Fruit fly (Drosophila melanogaster) whole organism, embryonic: ENCODE measurements around the gene CG3184.
A peak's percentile ranks its signal among the peaks of the same experiment; 100 is the strongest.

Experiments used
- CG10147 ChIP-seq: fragments of 200-800 bp; sonication (Bioruptor generic); optimal IDR thresholded peaks from 2 replicates; lab custom pipeline; 2019; ENCODE audit warnings: missing biosample characterization, mild to moderate bottlenecking, missing genetic modification characterization, moderate library complexity
- CG10366 ChIP-seq: fragments of 200-800 bp; sonication (Bioruptor generic); IDR thresholded peaks from 2 replicates; pipeline ENCODE4 v1.3.6; 2022; ENCODE audit warnings: missing biosample characterization, missing genetic modification characterization
- CG11093 ChIP-seq: fragments of 200-800 bp; sonication (Bioruptor generic); IDR thresholded peaks from 3 replicates; pipeline ENCODE4 v1.3.6; 2022; ENCODE audit warnings: missing biosample characterization, missing genetic modification characterization
- CG12071 ChIP-seq: fragments of 200-800 bp; sonication (Bioruptor generic); optimal IDR thresholded peaks from 3 replicates; lab custom pipeline; 2018; ENCODE audit warnings: missing biosample characterization, mild to moderate bottlenecking, missing genetic modification characterization
- CG12104 ChIP-seq: fragments of 200-800 bp; sonication (Bioruptor generic); optimal IDR thresholded peaks from 3 replicates; lab custom pipeline; 2016; ENCODE audit warnings: missing biosample characterization, missing genetic modification characterization
- CG1529 ChIP-seq: fragments of 200-800 bp; sonication (Bioruptor generic); optimal IDR thresholded peaks from 3 replicates; lab custom pipeline; 2018; ENCODE audit warnings: missing biosample characterization, missing genetic modification characterization
- CG15479 ChIP-seq: fragments of 200-800 bp; sonication (Bioruptor generic); optimal IDR thresholded peaks from 3 replicates; lab custom pipeline; 2019; ENCODE audit warnings: missing biosample characterization, mild to moderate bottlenecking, missing genetic modification characterization, moderate library complexity
- CG1602 ChIP-seq: fragments of 200-800 bp; sonication (Bioruptor generic); optimal IDR thresholded peaks from 3 replicates; lab custom pipeline; 2016; ENCODE audit warnings: missing biosample characterization, missing genetic modification characterization
- CG16815 ChIP-seq: fragments of 200-800 bp; sonication (Bioruptor generic); optimal IDR thresholded peaks from 3 replicates; lab custom pipeline; 2017; ENCODE audit warnings: missing biosample characterization, mild to moderate bottlenecking, missing genetic modification characterization
- CG1792 ChIP-seq: fragments of 200-800 bp; sonication (Bioruptor generic); optimal IDR thresholded peaks from 2 replicates; lab custom pipeline; 2016; ENCODE audit warnings: missing biosample characterization, missing genetic modification characterization
- CG18764 ChIP-seq: fragments of 200-800 bp; sonication (Bioruptor generic); optimal IDR thresholded peaks from 3 replicates; lab custom pipeline; 2016; ENCODE audit warnings: missing biosample characterization, missing genetic modification characterization
- CG2202 ChIP-seq: fragments of 200-800 bp; sonication (Bioruptor generic); optimal IDR thresholded peaks from 2 replicates; lab custom pipeline; 2018; ENCODE audit warnings: missing biosample characterization, mild to moderate bottlenecking, missing genetic modification characterization
- CG4282 ChIP-seq: fragments of 200-800 bp; sonication (Bioruptor generic); optimal IDR thresholded peaks from 2 replicates; lab custom pipeline; 2016; ENCODE audit warnings: missing biosample characterization, missing genetic modification characterization
- CG4820 ChIP-seq: fragments of 200-800 bp; sonication (Bioruptor generic); optimal IDR thresholded peaks from 3 replicates; lab custom pipeline; 2016; ENCODE audit warnings: missing biosample characterization, missing genetic modification characterization
- CG7839 ChIP-seq: fragments of 200-800 bp; sonication (Bioruptor generic); optimal IDR thresholded peaks from 3 replicates; lab custom pipeline; 2018; ENCODE audit warnings: missing biosample characterization, mild to moderate bottlenecking, missing genetic modification characterization, moderate library complexity
- CG8089 ChIP-seq: fragments of 200-800 bp; sonication (Bioruptor generic); optimal IDR thresholded peaks from 3 replicates; lab custom pipeline; 2016; ENCODE audit warnings: missing biosample characterization, missing genetic modification characterization
- CG8924 ChIP-seq: fragments of 200-800 bp; optimal IDR thresholded peaks from 3 replicates; lab custom pipeline; 2019; ENCODE audit warnings: missing biosample characterization, mild to moderate bottlenecking, missing genetic modification characterization, moderate library complexity
- CTCF ChIP-seq: fragments of 200-800 bp; sonication (Bioruptor generic); optimal IDR thresholded peaks from 2 replicates; lab custom pipeline; 2017; ENCODE audit warnings: missing biosample characterization, mild to moderate bottlenecking, missing genetic modification characterization, moderate library complexity
- Fer1 ChIP-seq: fragments of 200-800 bp; sonication (Bioruptor generic); optimal IDR thresholded peaks from 2 replicates; lab custom pipeline; 2017; ENCODE audit warnings: missing biosample characterization, mild to moderate bottlenecking, missing genetic modification characterization
- Fer3 ChIP-seq: fragments of 200-800 bp; sonication (Bioruptor generic); optimal IDR thresholded peaks from 2 replicates; lab custom pipeline; 2018; ENCODE audit warnings: missing biosample characterization, mild to moderate bottlenecking, missing genetic modification characterization, moderate library complexity
- Gug ChIP-seq: fragments of 200-800 bp; sonication (Bioruptor generic); IDR thresholded peaks from 4 replicates; pipeline ENCODE4 v1.3.6; 2022; ENCODE audit warnings: missing biosample characterization, missing genetic modification characterization
- Hey ChIP-seq: fragments of 200-800 bp; sonication (Bioruptor generic); optimal IDR thresholded peaks from 3 replicates; lab custom pipeline; 2018; ENCODE audit warnings: missing biosample characterization, mild to moderate bottlenecking, missing genetic modification characterization
- Oaz ChIP-seq: fragments of 200-800 bp; sonication (Bioruptor generic); IDR thresholded peaks from 2 replicates; pipeline ENCODE4 v1.3.6; 2022; ENCODE audit warnings: missing biosample characterization, missing genetic modification characterization
- Xrp1 ChIP-seq: fragments of 200-800 bp; sonication (Bioruptor generic); IDR thresholded peaks from 2 replicates; pipeline ENCODE4 v1.3.6; 2022; ENCODE audit warnings: missing biosample characterization, missing genetic modification characterization
- abd-A ChIP-seq: fragments of 200-800 bp; sonication (Bioruptor generic); optimal IDR thresholded peaks from 3 replicates; lab custom pipeline; 2019; ENCODE audit warnings: missing biosample characterization, mild to moderate bottlenecking, missing genetic modification characterization, moderate library complexity
- amos ChIP-seq: fragments of 200-800 bp; sonication (Bioruptor generic); IDR thresholded peaks from 2 replicates; pipeline ENCODE4 v1.3.6; 2022; ENCODE audit warnings: missing biosample characterization, missing genetic modification characterization; ENCODE audit not compliant: partially characterized antibody
- ap ChIP-seq: fragments of 200-800 bp; sonication (Bioruptor generic); IDR thresholded peaks from 2 replicates; pipeline ENCODE4 v1.3.6; 2022; ENCODE audit warnings: missing biosample characterization, missing genetic modification characterization
- caup ChIP-seq: fragments of 200-800 bp; sonication (Bioruptor generic); optimal IDR thresholded peaks from 3 replicates; lab custom pipeline; 2017; ENCODE audit warnings: missing biosample characterization, mild to moderate bottlenecking, missing genetic modification characterization, moderate library complexity; ENCODE audit not compliant: severe bottlenecking
- chn ChIP-seq: fragments of 200-800 bp; sonication (Bioruptor generic); optimal IDR thresholded peaks from 2 replicates; lab custom pipeline; 2016; ENCODE audit warnings: missing biosample characterization, missing genetic modification characterization
- crp ChIP-seq, 2 experiments: fragments of 200-800 bp; sonication (Bioruptor generic); optimal IDR thresholded peaks; 2 replicates in 1 of 2; 3 replicates in 1 of 2; lab custom pipeline; 2017; ENCODE audit warnings: missing biosample characterization in 2 of 2, missing genetic modification characterization in 2 of 2, mild to moderate bottlenecking in 1 of 2, moderate library complexity in 1 of 2
- dati ChIP-seq: fragments of 200-800 bp; sonication (Bioruptor generic); IDR thresholded peaks from 2 replicates; pipeline ENCODE4 v1.3.6; 2022; ENCODE audit warnings: missing biosample characterization, missing genetic modification characterization
- disco-r ChIP-seq: fragments of 200-800 bp; sonication (Bioruptor generic); optimal IDR thresholded peaks from 2 replicates; lab custom pipeline; 2016; ENCODE audit warnings: missing biosample characterization, missing genetic modification characterization
- dm ChIP-seq: fragments of 200-800 bp; sonication (Bioruptor generic); optimal IDR thresholded peaks from 3 replicates; lab custom pipeline; 2016; ENCODE audit warnings: missing biosample characterization, missing genetic modification characterization
- dmrt99B ChIP-seq: fragments of 200-800 bp; sonication (Bioruptor generic); optimal IDR thresholded peaks from 2 replicates; lab custom pipeline; 2018; ENCODE audit warnings: missing biosample characterization, mild to moderate bottlenecking, missing genetic modification characterization, moderate library complexity
- dpn ChIP-seq, 2 experiments: fragments of 200-800 bp; sonication (Bioruptor generic); optimal IDR thresholded peaks; 3 replicates each; lab custom pipeline; 2016; ENCODE audit warnings: missing biosample characterization in 2 of 2, missing genetic modification characterization in 2 of 2
- en ChIP-seq: fragments of 200-800 bp; sonication (Bioruptor generic); optimal IDR thresholded peaks from 2 replicates; lab custom pipeline; 2016; ENCODE audit warnings: missing biosample characterization, missing genetic modification characterization
- fd96Cb ChIP-seq: fragments of 200-800 bp; sonication (Bioruptor generic); optimal IDR thresholded peaks from 2 replicates; lab custom pipeline; 2018; ENCODE audit warnings: missing biosample characterization, mild to moderate bottlenecking, missing genetic modification characterization, moderate library complexity
- fru ChIP-seq: fragments of >200 bp; optimal IDR thresholded peaks from 2 replicates; lab custom pipeline; 2017
- gcm2 ChIP-seq: fragments of 200-800 bp; sonication (Bioruptor generic); optimal IDR thresholded peaks from 2 replicates; lab custom pipeline; 2016; ENCODE audit warnings: missing biosample characterization, missing genetic modification characterization
- grau ChIP-seq: fragments of 200-800 bp; optimal IDR thresholded peaks from 3 replicates; lab custom pipeline; 2019; ENCODE audit warnings: missing biosample characterization, mild to moderate bottlenecking, missing genetic modification characterization, moderate library complexity
- grn ChIP-seq: fragments of 200-800 bp; sonication (Bioruptor generic); optimal IDR thresholded peaks from 3 replicates; lab custom pipeline; 2017; ENCODE audit warnings: missing biosample characterization, missing genetic modification characterization
- gro ChIP-seq: fragments of 200-800 bp; sonication (Bioruptor generic); optimal IDR thresholded peaks from 2 replicates; lab custom pipeline; 2016; ENCODE audit warnings: missing biosample characterization, missing genetic modification characterization
- inv ChIP-seq: fragments of 200-800 bp; sonication (Bioruptor generic); IDR thresholded peaks from 2 replicates; pipeline ENCODE4 v1.3.6; 2022; ENCODE audit warnings: missing biosample characterization, missing genetic modification characterization; ENCODE audit not compliant: partially characterized antibody
- luna ChIP-seq: fragments of 200-800 bp; sonication (Bioruptor generic); optimal IDR thresholded peaks from 2 replicates; lab custom pipeline; 2016; ENCODE audit warnings: missing biosample characterization, missing genetic modification characterization
- nerfin-1 ChIP-seq: fragments of 200-800 bp; sonication (Bioruptor generic); optimal IDR thresholded peaks from 3 replicates; lab custom pipeline; 2019; ENCODE audit warnings: missing biosample characterization, mild to moderate bottlenecking, missing genetic modification characterization, moderate library complexity
- p53 ChIP-seq: fragments of 200-800 bp; sonication (Bioruptor generic); optimal IDR thresholded peaks from 2 replicates; lab custom pipeline; 2016; ENCODE audit warnings: missing biosample characterization, missing genetic modification characterization
- psq ChIP-seq: fragments of 200-800 bp; sonication (Bioruptor generic); optimal IDR thresholded peaks from 2 replicates; lab custom pipeline; 2017; ENCODE audit warnings: missing biosample characterization, missing genetic modification characterization
- sc ChIP-seq, 3 experiments: fragments of >200 bp in 2 of 3; fragments of 200-800 bp in 1 of 3; sonication (Bioruptor generic) in 1 of 3; optimal IDR thresholded peaks; 2 replicates in 2 of 3; 3 replicates in 1 of 3; lab custom pipeline; 2017; ENCODE audit warnings: mild to moderate bottlenecking in 1 of 3, missing biosample characterization in 1 of 3, missing genetic modification characterization in 1 of 3, missing genetic modification reagents in 1 of 3
- sd ChIP-seq: fragments of 200-800 bp; sonication (Bioruptor generic); optimal IDR thresholded peaks from 3 replicates; lab custom pipeline; 2018; ENCODE audit warnings: missing biosample characterization, mild to moderate bottlenecking, missing genetic modification characterization, moderate library complexity
- shn ChIP-seq: fragments of 200-800 bp; sonication (Bioruptor generic); optimal IDR thresholded peaks from 3 replicates; lab custom pipeline; 2016; ENCODE audit warnings: missing biosample characterization, missing genetic modification characterization
- tio ChIP-seq: fragments of 200-800 bp; sonication (Bioruptor generic); optimal IDR thresholded peaks from 2 replicates; lab custom pipeline; 2017; ENCODE audit warnings: missing biosample characterization, missing genetic modification characterization, inconsistent platforms

Gene CG3184

DNA sequence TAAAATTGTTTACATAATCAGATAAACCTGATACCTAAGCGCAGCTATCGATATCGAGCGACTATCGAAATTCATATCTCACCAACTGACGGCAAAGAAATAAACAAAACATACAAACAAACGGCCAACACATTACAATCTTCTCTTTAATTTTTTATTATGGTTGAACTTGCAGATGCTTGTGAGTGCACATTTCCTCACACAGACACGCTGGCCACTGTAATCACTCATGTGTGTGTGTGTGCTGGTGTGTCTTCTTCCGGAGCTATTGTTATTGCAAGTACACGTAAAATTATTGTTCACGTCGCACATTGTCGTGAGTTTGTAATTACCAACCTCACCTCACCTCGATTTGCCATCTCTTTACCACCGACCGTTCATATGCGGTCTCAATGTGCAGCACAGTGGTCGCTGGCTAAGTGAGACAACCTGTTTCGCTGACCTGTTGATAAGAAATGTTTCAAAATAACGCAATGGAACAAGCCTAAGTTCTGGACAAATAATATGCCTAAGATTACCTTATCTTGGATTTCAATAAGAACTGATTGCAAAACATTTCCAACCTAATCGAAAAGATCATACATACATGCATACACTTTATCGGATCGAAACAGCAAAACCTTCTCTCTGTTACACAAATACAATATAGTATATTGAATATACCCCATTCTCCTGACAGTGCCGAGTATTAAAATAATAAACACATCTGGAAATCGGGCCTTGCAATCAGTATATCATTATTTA lies 16.7 kb upstream of the CG3184 start (continued):
- TF ChIP-seq psq (GFP tag; lab: Kevin White, UChicago) (no peak), CG12071 (no peak), CG18764 (GFP tag; lab: Kevin White, UChicago) (no peak), Fer3 (tag; lab: Kevin White, UChicago) (no peak), gro (GFP tag; lab: Kevin White, UChicago) (no peak), fru (lab: Kevin White, UChicago) (no peak), Fer1 (GFP tag; lab: Kevin White, UChicago) (no peak), nerfin-1 (tag; lab: Kevin White, UChicago) (no peak), CG4820 (peak; percentile 1), Hey (tag; lab: Kevin White, UChicago) (no peak), CG8924 (tag; lab: Kevin White, UChicago) (no peak), CG10147 (GFP tag; lab: Kevin White, UChicago) (no peak), inv (no peak), chn (GFP tag; lab: Kevin White, UChicago) (no peak), CG11093 (GFP tag; lab: Robert Waterston, UW) (no peak), CG1529 (no peak), dpn (GFP tag; optimal IDR thresholded peaks at IDR 0.05; lab: Kevin White, UChicago) (no peak), CG1792 (GFP tag; lab: Kevin White, UChicago) (no peak), fd96Cb (tag; lab: Kevin White, UChicago) (peak; percentile 7), luna (GFP tag; lab: Kevin White, UChicago) (no peak), grn (GFP tag; lab: Kevin White, UChicago) (peak; percentile 52), CG15479 (GFP tag; lab: Kevin White, UChicago) (no peak), Gug (GFP tag; lab: Robert Waterston, UW) (no peak), Oaz (GFP tag; lab: Robert Waterston, UW) (no peak), CG10366 (no peak), abd-A (tag; lab: Kevin White, UChicago) (no peak), shn (GFP tag; lab: Kevin White, UChicago) (no peak), crp (GFP tag; optimal IDR thresholded peaks at IDR 0.05; lab: Kevin White, UChicago) (no peak), sd (tag; lab: Kevin White, UChicago) (no peak), tio (GFP tag; lab: Kevin White, UChicago) (no peak), dmrt99B (tag; lab: Kevin White, UChicago) (peak; percentile 10), Xrp1 (GFP tag; lab: Robert Waterston, UW) (no peak), p53 (no peak), ap (GFP tag; lab: Robert Waterston, UW) (no peak), caup (no peak), CG1602 (GFP tag; lab: Kevin White, UChicago) (no peak), disco-r (GFP tag; lab: Kevin White, UChicago) (no peak), grau (tag; lab: Kevin White, UChicago) (peak; percentile 81), amos (GFP tag; lab: Robert Waterston, UW) (no peak), sc (optimal IDR thresholded peaks at IDR 0.05; lab: Kevin White, UChicago) (no peak), sc (GFP tag; optimal IDR thresholded peaks at IDR 0.05; lab: Kevin White, UChicago) (no peak), dati (no peak), CG7839 (tag; lab: Kevin White, UChicago) (no peak), CG4282 (GFP tag; lab: Kevin White, UChicago) (no peak), dm (GFP tag; lab: Kevin White, UChicago) (no peak), CG12104 (GFP tag; lab: Kevin White, UChicago) (no peak), CG16815 (no peak), en (no peak), CG8089 (GFP tag; lab: Kevin White, UChicago) (no peak), gcm2 (GFP tag; lab: Kevin White, UChicago) (no peak), CTCF (no peak), CG2202 (no peak)
